Worm (Caenorhabditis elegans): Measurements from ENCODE around the gene F20B6.9.

The F20B6.9 gene

DNA sequence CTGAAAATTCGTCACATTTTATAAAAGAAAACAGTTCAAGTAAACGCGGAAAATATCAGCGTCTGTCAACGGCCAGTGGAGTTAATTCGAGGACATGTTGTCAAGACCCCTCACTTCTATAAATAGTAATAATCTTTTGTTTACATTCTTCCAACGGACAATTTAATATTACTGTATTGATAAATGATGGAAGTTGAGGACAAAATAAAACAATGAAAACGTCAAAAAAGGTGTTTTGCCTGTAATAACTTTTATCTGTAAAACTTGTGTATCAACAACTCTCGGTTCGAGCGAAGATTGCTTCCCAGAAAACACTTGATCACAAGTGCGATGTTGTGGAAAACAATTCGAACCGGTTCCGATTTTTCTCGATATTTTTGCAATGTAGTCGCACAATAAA is 41.1 kb upstream of the F20B6.9 start:
- TF ChIP-seq rnt-1 (tag; optimal IDR thresholded peaks at IDR 0.05) = no peak
- TF ChIP-seq madf-2 (tag; optimal IDR thresholded peaks at IDR 0.05) = no peak
- no peak for TF ChIP-seq sdc-2 (tag; optimal IDR thresholded peaks at IDR 0.05)
- no peak for TF ChIP-seq npax-4 (tag; optimal IDR thresholded peaks at IDR 0.05)
- TF ChIP-seq C08G9.2 (tag; optimal IDR thresholded peaks at IDR 0.05) = no peak
- TF ChIP-seq nfya-1 (tag; optimal IDR thresholded peaks at IDR 0.05) = no peak
- no peak for TF ChIP-seq K09A11.1 (tag; optimal IDR thresholded peaks at IDR 0.05; ENCODE audit: insufficient read depth)

DNA sequence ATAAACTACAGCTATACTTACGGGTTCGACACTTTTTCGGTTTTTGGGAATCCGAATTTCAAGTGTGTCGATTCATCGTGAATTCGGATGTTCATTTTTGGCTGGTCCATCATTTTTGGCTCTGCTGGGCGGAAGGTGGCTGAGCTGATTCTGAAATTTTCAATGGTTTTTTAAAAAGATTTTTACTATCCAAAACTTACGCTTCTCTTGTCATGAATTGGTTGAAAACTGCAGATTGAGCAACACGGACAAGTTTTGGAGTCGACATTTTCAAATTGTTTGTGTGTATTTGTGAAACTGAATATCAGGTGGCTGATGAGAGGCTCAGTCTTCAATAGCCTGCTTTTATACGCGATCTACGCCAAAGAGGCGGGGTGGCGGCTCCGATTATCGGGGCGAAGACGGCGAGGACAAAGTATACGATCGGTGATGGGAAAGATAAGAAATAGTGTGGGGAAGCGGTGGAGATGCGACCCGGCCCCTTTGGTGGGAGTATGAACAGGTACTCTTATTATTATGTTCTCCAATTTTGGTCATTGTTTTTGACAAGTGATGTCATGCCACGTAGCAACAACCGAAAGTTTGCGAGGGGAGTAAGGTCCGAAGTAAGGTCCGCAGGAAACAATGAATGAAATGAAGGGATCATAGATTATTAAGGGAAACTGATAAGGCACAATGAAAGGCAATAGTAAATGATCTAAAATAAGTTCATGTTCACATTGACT is 39.7 kb upstream of the F20B6.9 start, which contains the start of gene F48D6.4:
F48D6.4 (minus strand) TSS at position 346 of the 725 bp plus-strand sequence.
- TF ChIP-seq elt-2 (tag; optimal IDR thresholded peaks at IDR 0.05) (peak; percentile 55), sox-4 (tag; optimal IDR thresholded peaks at IDR 0.05) (no peak)

DNA sequence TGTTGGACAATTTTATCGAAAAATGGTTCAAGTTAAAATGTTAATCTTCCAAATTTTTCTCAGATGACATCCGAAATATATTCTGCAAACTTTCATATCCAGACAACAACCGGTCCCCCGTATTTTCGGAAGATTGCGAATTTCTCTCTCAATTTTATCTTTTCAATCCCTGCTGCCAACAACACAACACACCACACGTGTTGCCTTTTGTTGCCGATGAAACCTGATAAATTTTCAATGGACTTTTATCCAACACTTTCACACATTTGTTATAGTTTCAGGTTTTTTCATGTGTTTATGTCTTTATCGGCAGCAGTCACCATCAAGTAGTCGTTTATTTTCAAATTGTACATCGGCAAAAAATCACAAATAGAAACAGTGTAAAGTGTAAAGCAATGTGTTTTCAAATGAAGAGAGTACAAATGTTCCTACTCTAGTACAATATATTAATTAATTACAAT is 39.0 kb upstream of the F20B6.9 start:
- TF ChIP-seq ceh-31 (tag; optimal IDR thresholded peaks at IDR 0.05) (no peak), pha-2 (tag; optimal IDR thresholded peaks at IDR 0.05) (no peak)

DNA sequence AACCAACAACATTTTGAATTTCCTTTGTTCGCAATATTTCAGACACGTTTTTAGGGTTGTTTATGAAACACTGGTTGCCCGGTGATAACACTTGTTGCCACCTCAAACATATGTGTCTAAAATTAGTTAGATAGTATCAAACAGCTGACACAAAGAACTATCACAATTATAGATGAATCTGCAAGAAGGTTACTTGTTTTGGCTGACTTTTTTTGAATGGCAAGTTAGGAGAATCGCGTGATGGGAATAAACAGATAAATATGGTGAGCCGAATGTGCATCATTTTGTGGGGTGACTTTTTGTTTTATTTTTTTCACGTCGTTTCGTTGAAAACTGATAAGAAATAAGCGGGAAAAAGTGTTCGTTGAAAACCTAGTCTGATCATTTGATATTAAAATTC is 37.8 kb upstream of the F20B6.9 start:
- TF ChIP-seq tbx-7 (tag; optimal IDR thresholded peaks at IDR 0.05) (no peak), pag-3 (tag; optimal IDR thresholded peaks at IDR 0.05; ENCODE audit: borderline replicate concordance) (no peak), nfya-1 (tag; optimal IDR thresholded peaks at IDR 0.05) (no peak), ceh-2 (tag; optimal IDR thresholded peaks at IDR 0.05) (no peak), hlh-6 (tag; optimal IDR thresholded peaks at IDR 0.05) (no peak), npax-4 (tag; optimal IDR thresholded peaks at IDR 0.05) (no peak), hlh-30 (tag; optimal IDR thresholded peaks at IDR 0.05; ENCODE audit: insufficient read depth) (no peak), ceh-6 (GFP tag; optimal IDR thresholded peaks at IDR 0.05) (no peak), unc-55 (GFP tag; optimal IDR thresholded peaks at IDR 0.05) (no peak), ceh-30 (tag; optimal IDR thresholded peaks at IDR 0.05) (no peak), ceh-31 (tag; optimal IDR thresholded peaks at IDR 0.05) (no peak), ceh-18 (tag; optimal IDR thresholded peaks at IDR 0.05) (no peak), ets-4 (tag; optimal IDR thresholded peaks at IDR 0.05) (no peak), lim-6 (tag; optimal IDR thresholded peaks at IDR 0.05) (no peak), elt-4 (tag; optimal IDR thresholded peaks at IDR 0.05) (no peak), unc-86 (tag; optimal IDR thresholded peaks at IDR 0.05) (no peak), gmeb-2 (tag; optimal IDR thresholded peaks at IDR 0.05) (no peak), pha-2 (tag; optimal IDR thresholded peaks at IDR 0.05) (no peak), mec-3 (tag; optimal IDR thresholded peaks at IDR 0.05; ENCODE audit: borderline replicate concordance) (no peak), pqm-1 (tag; optimal IDR thresholded peaks at IDR 0.05) (no peak)

DNA sequence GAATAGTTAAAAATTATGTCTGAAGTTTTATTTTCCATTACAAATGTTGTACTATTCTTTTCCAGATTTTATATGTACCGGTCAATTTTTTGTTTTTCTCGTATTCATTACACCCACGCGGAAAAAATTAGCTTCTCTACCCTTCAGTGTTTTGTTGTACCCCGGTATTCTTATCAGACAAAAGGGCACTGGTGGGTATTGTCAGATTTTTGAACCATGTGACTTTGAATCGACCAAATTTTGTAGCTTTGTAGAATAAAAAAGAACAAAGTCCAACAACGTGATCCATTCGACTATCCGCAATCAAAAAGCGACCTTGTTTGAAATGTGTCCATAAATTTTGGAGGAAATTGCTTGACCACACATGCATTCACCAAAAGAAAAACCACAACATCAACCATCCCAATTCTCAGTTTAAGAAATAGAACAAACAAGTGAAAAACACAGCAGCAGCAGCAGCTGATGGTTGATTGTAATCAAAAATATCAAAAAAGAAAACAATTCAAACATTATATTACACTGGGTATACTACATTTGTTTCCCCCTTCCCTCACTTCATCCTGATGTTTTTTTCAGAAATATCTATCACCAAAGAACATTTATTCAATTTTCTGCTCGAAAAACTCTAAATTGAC is 37.3 kb upstream of the F20B6.9 start:
- TF ChIP-seq nhr-11 (tag; optimal IDR thresholded peaks at IDR 0.05) (no peak), fkh-6 (tag; optimal IDR thresholded peaks at IDR 0.05) (no peak), ceh-6 (GFP tag; optimal IDR thresholded peaks at IDR 0.05) (no peak), ztf-16 (tag; optimal IDR thresholded peaks at IDR 0.05) (no peak), ceh-31 (tag; optimal IDR thresholded peaks at IDR 0.05) (no peak), hlh-15 (tag; optimal IDR thresholded peaks at IDR 0.05) (no peak), lim-6 (tag; optimal IDR thresholded peaks at IDR 0.05) (no peak), dmd-4 (tag; optimal IDR thresholded peaks at IDR 0.05; ENCODE audit: borderline replicate concordance) (no peak), ceh-9 (tag; optimal IDR thresholded peaks at IDR 0.05) (no peak), fkh-10 (GFP tag; optimal IDR thresholded peaks at IDR 0.05) (no peak), T23F11.4 (GFP tag; optimal IDR thresholded peaks at IDR 0.05) (no peak), ceh-18 (tag; optimal IDR thresholded peaks at IDR 0.05) (no peak), pax-1 (tag; optimal IDR thresholded peaks at IDR 0.05) (no peak), ceh-22 (tag; optimal IDR thresholded peaks at IDR 0.05) (no peak), mec-3 (tag; optimal IDR thresholded peaks at IDR 0.05; ENCODE audit: borderline replicate concordance) (no peak), che-1 (tag; optimal IDR thresholded peaks at IDR 0.05) (no peak), K02D7.2 (tag; optimal IDR thresholded peaks at IDR 0.05) (no peak), hlh-6 (tag; optimal IDR thresholded peaks at IDR 0.05) (no peak), gmeb-2 (tag; optimal IDR thresholded peaks at IDR 0.05) (no peak), pros-1 (tag; optimal IDR thresholded peaks at IDR 0.05) (no peak)

Measured in whole organism, late embryonic.